Fruit fly (Drosophila melanogaster): ENCODE data around the gene Scsalpha1.

The Scsalpha1 gene

DNA sequence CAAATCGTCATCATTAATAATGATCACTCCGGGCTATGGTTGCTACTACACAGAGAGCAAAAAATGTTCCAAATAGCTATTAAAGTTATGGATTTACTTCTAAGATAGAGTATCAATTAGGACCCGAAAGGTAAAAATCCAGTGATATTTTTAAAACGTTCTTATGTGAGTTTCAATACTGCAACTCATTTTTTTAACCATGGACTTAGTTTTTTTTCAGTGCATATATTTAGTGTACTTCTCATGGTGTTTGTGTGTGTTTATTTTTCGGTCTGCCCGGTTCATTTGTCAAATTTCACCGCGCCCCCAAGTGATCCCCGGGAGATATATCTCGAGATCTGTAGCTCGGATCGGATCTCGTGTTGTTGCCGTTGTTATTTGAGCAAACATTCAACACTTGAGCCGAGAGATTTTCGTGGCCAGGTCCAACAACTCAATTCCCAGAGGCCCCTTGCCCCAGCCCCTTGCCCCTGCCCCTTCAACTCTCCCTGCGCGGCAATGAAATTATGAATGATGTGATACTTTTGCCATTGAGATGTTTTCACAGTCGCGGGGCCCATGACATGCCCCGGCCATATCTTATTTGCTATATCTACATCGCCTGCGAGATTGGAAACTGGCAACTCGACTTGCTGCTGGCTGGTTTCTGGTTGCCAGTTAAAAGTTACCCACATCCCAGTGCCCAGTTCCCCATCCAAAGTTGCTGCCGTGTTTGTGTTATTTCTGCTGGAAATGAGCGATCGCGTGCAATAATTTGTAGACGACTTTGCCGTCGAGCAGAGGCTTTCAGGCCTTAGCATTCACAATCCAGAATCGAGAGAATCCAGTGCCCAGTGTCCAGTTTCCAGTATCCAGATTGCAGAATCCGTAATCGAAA is 48.7 kb downstream of the Scsalpha1 start (continued):
- TF ChIP-seq crp (GFP tag; optimal IDR thresholded peaks at IDR 0.05) (no peak), ara (GFP tag; IDR thresholded peaks at IDR 0.05) (peak; percentile 67), bigmax (GFP tag; optimal IDR thresholded peaks at IDR 0.05) (no peak), wek (GFP tag; optimal IDR thresholded peaks at IDR 0.05) (no peak), kay (GFP tag; optimal IDR thresholded peaks at IDR 0.05) (peak; percentile 32), CG1792 (GFP tag; optimal IDR thresholded peaks at IDR 0.05) (peak; percentile 34), CG30020 (tag; optimal IDR thresholded peaks at IDR 0.05) (peak; percentile 15), MBD-R2 (GFP tag; IDR thresholded peaks at IDR 0.05) (no peak), wdn (GFP tag; IDR thresholded peaks at IDR 0.05) (no peak), vnd (GFP tag; IDR thresholded peaks at IDR 0.05; ENCODE audit: partially characterized antibody) (no peak), mam (GFP tag; optimal IDR thresholded peaks at IDR 0.05) (no peak), C15 (GFP tag; IDR thresholded peaks at IDR 0.05) (no peak), jing (GFP tag; optimal IDR thresholded peaks at IDR 0.05) (peak; percentile 71), chinmo (GFP tag; IDR thresholded peaks at IDR 0.05; ENCODE audit: partially characterized antibody) (no peak), pzg (GFP tag; optimal IDR thresholded peaks at IDR 0.05) (no peak), dmrt11E (tag; optimal IDR thresholded peaks at IDR 0.05) (peak; percentile 95), Hsf (GFP tag; optimal IDR thresholded peaks at IDR 0.05) (peak; percentile 77), Doc3 (GFP tag; IDR thresholded peaks at IDR 0.05; ENCODE audit: partially characterized antibody) (no peak), CG12219 (GFP tag; optimal IDR thresholded peaks at IDR 0.05) (peak; percentile 60), CG30403 (GFP tag; optimal IDR thresholded peaks at IDR 0.05) (peak; percentile 35), bcd (GFP tag; optimal IDR thresholded peaks at IDR 0.05) (peak; percentile 27), CG11695 (GFP tag; IDR thresholded peaks at IDR 0.05) (0 out of 3 replicates have a peak, but pooled peaks have one; percentile 54), row (GFP tag; IDR thresholded peaks at IDR 0.05) (peak; percentile 74), CG42726 (GFP tag; IDR thresholded peaks at IDR 0.05; ENCODE audit: partially characterized antibody) (no peak), CG8388 (GFP tag; optimal IDR thresholded peaks at IDR 0.05) (peak; percentile 52), CG11504 (tag; optimal IDR thresholded peaks at IDR 0.05) (peak; percentile 82), CG11456 (GFP tag; IDR thresholded peaks at IDR 0.05) (no peak), CG7928 (GFP tag; optimal IDR thresholded peaks at IDR 0.05) (no peak), Sry-β (GFP tag; optimal IDR thresholded peaks at IDR 0.05) (no peak), Drgx (GFP tag; IDR thresholded peaks at IDR 0.05) (no peak), da (GFP tag; optimal IDR thresholded peaks at IDR 0.05) (peak; percentile 32), Tbp (GFP tag; optimal IDR thresholded peaks at IDR 0.05) (no peak), CG18764 (GFP tag; optimal IDR thresholded peaks at IDR 0.05) (peak; percentile 51), CG1832 (GFP tag; optimal IDR thresholded peaks at IDR 0.05) (no peak), lov (optimal IDR thresholded peaks at IDR 0.05) (no peak), lov (GFP tag; IDR thresholded peaks at IDR 0.05) (peak; percentile 73; the same call in 1 of the 3 replicates), Hmx (GFP tag; optimal IDR thresholded peaks at IDR 0.05) (no peak), CG33557 (GFP tag; optimal IDR thresholded peaks at IDR 0.05) (peak; percentile 79), bbx (GFP tag; IDR thresholded peaks at IDR 0.05; ENCODE audit: partially characterized antibody) (no peak), zfh2 (GFP tag; optimal IDR thresholded peaks at IDR 0.05) (no peak), esg (GFP tag; conservative IDR thresholded peaks at IDR 0.05) (peak; percentile 55), kah (GFP tag; optimal IDR thresholded peaks at IDR 0.05) (no peak), pho (GFP tag; optimal IDR thresholded peaks at IDR 0.05) (no peak), nom (GFP tag; optimal IDR thresholded peaks at IDR 0.05) (no peak), NfI (GFP tag; optimal IDR thresholded peaks at IDR 0.05) (peak; percentile 41), hkb (optimal IDR thresholded peaks at IDR 0.05) (no peak), hkb (GFP tag; IDR thresholded peaks at IDR 0.05) (peak; percentile 48; the same call in 1 of the 2 replicates), CG18011 (GFP tag; optimal IDR thresholded peaks at IDR 0.05) (no peak), fu2 (GFP tag; optimal IDR thresholded peaks at IDR 0.05) (peak; percentile 7)

All from whole organism, embryonic.